Worm (Caenorhabditis elegans): ENCODE data around the gene mec-15.

The mec-15 gene

DNA sequence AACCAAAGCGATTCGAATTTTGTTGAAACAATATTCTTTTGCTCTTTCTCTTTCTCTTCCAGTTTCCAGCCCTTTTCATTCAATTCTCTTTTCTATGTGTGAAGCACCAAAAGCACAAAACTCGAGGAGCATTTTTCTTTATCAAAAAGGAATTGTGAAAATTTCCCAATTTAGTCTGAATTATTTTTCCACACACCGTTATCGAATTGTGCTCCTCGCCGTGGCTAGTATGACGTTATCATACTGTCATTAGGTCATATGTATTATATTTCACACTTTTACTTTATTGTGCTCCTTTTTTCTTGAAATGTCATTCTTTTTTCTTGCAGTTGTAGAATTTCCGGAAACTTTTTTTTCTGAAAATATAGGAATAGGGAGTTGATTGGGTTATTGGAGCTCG, 17.9 kb downstream of the mec-15 start:
- TF ChIP-seq hlh-30 (tag; optimal IDR thresholded peaks at IDR 0.05; ENCODE audit: insufficient read depth) = peak; percentile 38
- TF ChIP-seq dmd-8 (GFP tag; IDR thresholded peaks at IDR 0.05) = no peak
- no peak for TF ChIP-seq vab-7 (GFP tag; IDR thresholded peaks at IDR 0.05)
- TF ChIP-seq madf-5 (GFP tag; IDR thresholded peaks at IDR 0.05) = no peak
- TF ChIP-seq sdz-12 (GFP tag; optimal IDR thresholded peaks at IDR 0.05) = no peak
- TF ChIP-seq Y75B8A.6 (GFP tag; IDR thresholded peaks at IDR 0.05) = no peak
- no peak for TF ChIP-seq ama-1 (optimal IDR thresholded peaks at IDR 0.05)
- TF ChIP-seq lsy-2 (tag; optimal IDR thresholded peaks at IDR 0.05) = no peak
- TF ChIP-seq egl-43 (GFP tag; IDR thresholded peaks at IDR 0.05) = no peak
- no peak for TF ChIP-seq lin-15B (tag; optimal IDR thresholded peaks at IDR 0.05)
- TF ChIP-seq ceh-20 (GFP tag; IDR thresholded peaks at IDR 0.05) = no peak
- TF ChIP-seq jun-1 (tag; optimal IDR thresholded peaks at IDR 0.05) = no peak
- no peak for TF ChIP-seq ceh-82 (tag; optimal IDR thresholded peaks at IDR 0.05)
- no peak for TF ChIP-seq nhr-11 (tag; optimal IDR thresholded peaks at IDR 0.05)
- no peak for TF ChIP-seq cey-2 (tag; optimal IDR thresholded peaks at IDR 0.05; ENCODE audit: borderline replicate concordance, insufficient read depth)
- no peak for TF ChIP-seq dmd-9 (GFP tag; IDR thresholded peaks at IDR 0.05)
- TF ChIP-seq dpl-1 (GFP tag; optimal IDR thresholded peaks at IDR 0.05) = no peak
- no peak for TF ChIP-seq daf-16 (GFP tag; optimal IDR thresholded peaks at IDR 0.05)
- TF ChIP-seq daf-16 (tag; optimal IDR thresholded peaks at IDR 0.05) = peak; percentile 33
- TF ChIP-seq zip-11 (GFP tag; IDR thresholded peaks at IDR 0.05) = no peak
- peak; percentile 87 for TF ChIP-seq nhr-28 (tag; optimal IDR thresholded peaks at IDR 0.05)
- TF ChIP-seq F49E8.2 (tag; optimal IDR thresholded peaks at IDR 0.05; ENCODE audit: borderline replicate concordance) = no peak
- no peak for TF ChIP-seq mep-1 (tag; optimal IDR thresholded peaks at IDR 0.05)
- no peak for TF ChIP-seq nhr-237 (tag; optimal IDR thresholded peaks at IDR 0.05)
- no peak for TF ChIP-seq arid-1 (GFP tag; conservative IDR thresholded peaks at IDR 0.05)
- peak; percentile 69 for TF ChIP-seq dmd-6 (GFP tag; IDR thresholded peaks at IDR 0.05)
- peak; percentile 94 for TF ChIP-seq pqm-1 (tag; optimal IDR thresholded peaks at IDR 0.05)
- TF ChIP-seq ZK546.5 (tag; optimal IDR thresholded peaks at IDR 0.05) = no peak
- no peak for TF ChIP-seq Y48G9A.11 (GFP tag; IDR thresholded peaks at IDR 0.05)
- TF ChIP-seq ces-1 (GFP tag; optimal IDR thresholded peaks at IDR 0.05) = no peak
- peak; percentile 43 for TF ChIP-seq dve-1 (tag; optimal IDR thresholded peaks at IDR 0.05; ENCODE audit: insufficient read depth)
- no peak for TF ChIP-seq nhr-42 (GFP tag; IDR thresholded peaks at IDR 0.05)
- TF ChIP-seq daf-12 (tag; optimal IDR thresholded peaks at IDR 0.05) = no peak
- TF ChIP-seq mdt-29 (GFP tag; IDR thresholded peaks at IDR 0.05) = no peak
- TF ChIP-seq ctbp-1 (GFP tag; IDR thresholded peaks at IDR 0.05) = no peak
- no peak for TF ChIP-seq rbr-2 (tag; optimal IDR thresholded peaks at IDR 0.05)
- TF ChIP-seq R02D3.7 (tag; optimal IDR thresholded peaks at IDR 0.05) = no peak
- no peak for TF ChIP-seq ceh-62 (tag; optimal IDR thresholded peaks at IDR 0.05)
- 0 out of 2 replicates have a peak, but pooled peaks have one; percentile 12 for TF ChIP-seq nhr-41 (GFP tag; IDR thresholded peaks at IDR 0.05)
- TF ChIP-seq lin-38 (GFP tag; IDR thresholded peaks at IDR 0.05) = no peak
- no peak for TF ChIP-seq Y105C5A.15 (GFP tag; IDR thresholded peaks at IDR 0.05)
- TF ChIP-seq nhr-10 (tag; optimal IDR thresholded peaks at IDR 0.05) = no peak
- no peak for TF ChIP-seq mxl-2 (GFP tag; conservative IDR thresholded peaks at IDR 0.05)
- TF ChIP-seq egl-27 (tag; optimal IDR thresholded peaks at IDR 0.05) = no peak
- no peak for TF ChIP-seq nhr-25 (tag; optimal IDR thresholded peaks at IDR 0.05; ENCODE audit: borderline replicate concordance, insufficient read depth)
- TF ChIP-seq daf-8 (GFP tag; IDR thresholded peaks at IDR 0.05) = no peak
- TF ChIP-seq hlh-11 (tag; optimal IDR thresholded peaks at IDR 0.05) = peak; percentile 68
- TF ChIP-seq T20F7.1 (GFP tag; optimal IDR thresholded peaks at IDR 0.05) = no peak
- TF ChIP-seq spr-3 (GFP tag; optimal IDR thresholded peaks at IDR 0.05) = no peak
- TF ChIP-seq snpc-4 (tag; optimal IDR thresholded peaks at IDR 0.05) = no peak
- no peak for TF ChIP-seq spr-1 (tag; optimal IDR thresholded peaks at IDR 0.05)
- TF ChIP-seq nhr-48 (tag; optimal IDR thresholded peaks at IDR 0.05) = no peak
- TF ChIP-seq D1046.2 (GFP tag; IDR thresholded peaks at IDR 0.05) = no peak

All from whole organism, L4 larva.